Fruit fly (Drosophila melanogaster) ovary, adult (tissue): Measurements from ENCODE around the gene elfless.

Experiments
- CG17801 ChIP-seq: fragments of 200-800 bp; optimal IDR thresholded peaks from 2 replicates; lab custom pipeline; 2019; ENCODE audit warnings: missing biosample characterization, mild to moderate bottlenecking, missing genetic modification characterization, moderate library complexity; ENCODE audit not compliant: partially characterized antibody

Gene elfless

dm6 chr2L:18011375-18011774, at the start of gene elfless:
TSS of gene elfless (minus strand) at chr2L:18011475.
- TF ChIP-seq CG17801, result no peak

DNA sequence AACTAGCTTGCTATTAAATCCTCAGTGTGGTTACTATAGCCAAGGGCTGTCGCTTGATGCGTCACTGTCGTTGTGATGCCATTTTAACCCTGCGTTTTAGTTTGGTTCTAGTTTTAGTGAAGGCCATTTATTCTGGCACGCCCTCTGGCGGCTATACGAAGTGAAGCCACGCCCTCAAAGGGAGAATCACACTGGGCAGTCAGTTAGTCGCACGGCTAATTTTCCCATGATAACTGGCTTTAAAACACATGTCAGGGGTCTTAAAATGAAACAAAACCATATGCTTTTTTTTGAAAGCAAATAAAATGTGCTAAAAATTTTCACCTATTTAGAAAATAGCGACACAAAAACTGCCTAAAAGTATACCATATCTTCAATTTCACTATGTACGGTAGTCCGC, 21.5 kb upstream of the elfless start:
- no peak for TF ChIP-seq CG17801

dm6 chr2L:18012168-18012567, 893 bp upstream of the elfless start, which contains the start of gene rdo:
TSS of gene rdo (plus strand) at chr2L:18012380.
- TF ChIP-seq CG17801, result no peak

DNA sequence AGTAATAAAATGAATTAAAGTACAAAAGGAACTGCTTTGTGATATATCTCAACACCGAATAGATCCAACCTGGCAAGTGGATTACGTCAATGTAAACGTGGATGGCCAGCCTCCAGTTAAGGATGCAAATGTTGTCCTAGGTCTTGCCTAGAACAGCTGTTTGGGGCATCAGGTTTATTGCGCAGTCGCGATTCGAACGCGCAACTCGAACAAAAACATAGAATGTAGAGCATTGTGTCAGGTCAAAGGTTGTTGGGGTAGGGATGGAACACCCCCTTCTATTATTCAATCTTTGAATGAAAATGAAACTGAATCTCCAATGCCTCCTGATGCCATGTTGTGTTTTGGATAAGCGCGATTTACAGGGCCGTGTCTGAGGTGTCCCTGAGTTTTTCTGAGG, 1.6 kb downstream of the elfless start:
- no peak for TF ChIP-seq CG17801

DNA sequence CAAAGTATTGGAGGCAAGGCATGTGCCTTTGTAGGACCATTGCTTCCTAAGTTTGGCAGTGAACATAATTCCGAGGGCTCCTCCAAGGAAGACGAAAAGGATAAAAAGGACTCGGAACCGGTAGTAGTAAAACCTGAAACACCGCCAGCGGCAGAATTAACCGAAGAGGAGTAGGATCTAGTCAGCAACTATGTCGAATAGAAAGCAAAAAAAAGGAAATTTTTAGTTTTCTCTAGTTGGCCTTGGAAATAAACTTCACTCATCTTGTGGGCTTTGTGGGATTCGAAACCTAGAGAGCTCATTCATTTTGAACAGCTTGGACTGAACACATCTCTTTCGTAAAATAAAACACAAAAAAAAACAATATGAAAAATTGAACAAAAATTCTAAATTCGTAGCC, 2.6 kb downstream of the elfless start, which contains the start of gene CG31740:
CG31740 (plus strand) TSS at position 301 of the 400 bp plus-strand sequence.
- TF ChIP-seq CG17801, result no peak

DNA sequence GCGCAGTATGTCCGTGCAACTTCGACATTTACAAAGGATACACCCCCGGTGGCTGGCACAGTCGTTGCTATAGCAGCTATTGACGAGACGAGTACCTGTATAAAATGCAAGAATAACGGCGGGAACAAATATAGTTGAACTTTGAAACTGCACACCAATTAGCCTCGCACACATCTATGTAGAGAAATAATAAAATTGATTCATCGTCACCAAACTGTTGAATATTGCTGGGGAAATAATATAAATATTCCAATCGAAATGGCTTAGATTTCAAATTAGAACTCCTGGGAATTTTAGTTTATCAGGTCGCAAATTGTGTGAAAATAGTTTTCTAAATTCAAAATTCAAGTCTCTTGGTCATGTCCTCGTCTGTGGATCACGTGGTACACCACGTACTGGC, 3.6 kb downstream of the elfless start, which contains the start of the genes CG42634 and CG42635:
CG42634 (plus strand) TSS at position 301 of the 400 bp plus-strand sequence.
CG42635 (plus strand) TSS at position 301 of the 400 bp plus-strand sequence.
- TF ChIP-seq CG17801, result no peak

- no peak for TF ChIP-seq CG17801
These were observed 4.2 kb downstream of the elfless start, which contains the start of gene CG42659 for dm6 chr2L:18007060-18007459. TSS of gene CG42659 (plus strand) at chr2L:18007360.

DNA sequence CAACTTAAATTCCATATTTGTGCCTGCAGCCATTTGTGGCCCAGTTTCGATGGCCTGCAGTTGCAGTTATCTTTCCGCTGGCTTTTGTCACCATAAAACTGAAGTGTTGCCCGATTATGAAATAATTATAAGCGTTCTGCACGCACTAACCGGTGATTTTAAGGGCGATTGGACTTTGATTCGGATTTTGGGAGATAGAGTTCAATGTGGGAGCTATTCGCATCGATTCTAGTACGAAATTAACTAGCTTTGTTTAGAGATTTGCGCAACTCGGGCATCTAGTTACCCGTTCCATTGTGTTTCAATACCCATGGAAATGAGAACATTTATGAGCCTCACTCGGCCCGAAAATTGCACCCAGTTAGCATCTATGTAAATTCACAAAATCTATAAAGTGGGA, 4.9 kb downstream of the elfless start, which contains the start of gene CG5693:
CG5693 (plus strand) TSS at position 301 of the 400 bp plus-strand sequence.
- TF ChIP-seq CG17801, result no peak

DNA sequence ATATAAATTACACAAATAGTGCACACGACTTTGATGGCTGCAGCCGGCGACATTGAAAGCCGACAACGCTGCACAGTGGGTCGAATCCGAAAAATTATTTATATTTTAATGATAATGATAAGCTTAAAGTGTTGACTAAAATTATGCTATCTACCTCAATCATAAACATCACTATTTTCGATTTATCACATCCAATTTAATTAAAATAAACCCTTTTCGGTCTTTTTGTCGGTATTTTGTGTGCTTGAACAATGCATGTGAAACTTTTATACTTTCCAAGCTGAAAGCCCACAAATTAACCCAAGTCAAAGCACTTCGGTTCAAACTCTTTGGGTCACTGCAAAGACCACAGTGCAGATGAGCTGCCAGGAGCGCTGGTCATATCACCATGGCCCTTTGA, 5.8 kb downstream of the elfless start:
- no peak for TF ChIP-seq CG17801

DNA sequence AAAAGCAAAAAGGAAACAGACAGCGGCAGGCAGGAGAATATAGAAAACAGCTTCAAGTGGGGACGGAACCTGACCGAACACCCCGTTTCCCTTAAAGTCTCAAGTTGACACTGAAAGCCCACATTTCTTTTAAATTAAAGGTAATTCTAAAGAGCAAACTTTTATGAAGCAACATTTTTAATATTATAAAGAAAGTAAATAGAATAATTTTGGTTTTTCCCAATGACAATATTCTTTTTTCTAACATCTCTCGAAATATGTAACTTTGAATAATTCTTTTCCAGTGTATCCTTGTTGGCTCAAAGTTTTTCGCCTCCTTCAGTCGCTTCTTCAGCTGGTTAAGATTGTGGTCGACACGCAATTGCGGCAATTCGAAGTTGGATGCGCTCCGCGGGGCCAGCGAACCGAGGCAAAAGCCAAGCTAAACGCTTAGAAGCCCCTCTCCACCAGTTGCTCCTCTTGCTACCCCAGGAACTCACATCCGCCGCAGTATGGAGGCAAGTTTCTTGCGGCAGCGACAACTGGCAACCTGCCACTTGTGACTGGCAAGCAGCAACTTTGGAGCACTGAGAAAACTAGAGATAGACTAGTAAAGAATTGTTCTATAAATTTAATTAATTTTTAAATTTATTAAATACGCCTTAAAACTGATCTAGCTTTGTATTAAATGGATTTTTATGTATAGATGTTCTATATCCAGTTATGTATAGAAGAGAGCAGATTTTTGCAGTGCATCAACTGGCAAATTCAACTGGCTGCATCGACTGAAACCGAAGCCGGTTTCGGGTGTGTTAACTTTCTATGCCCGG, 8.0 kb downstream of the elfless start:
- TF ChIP-seq CG17801, result no peak

DNA sequence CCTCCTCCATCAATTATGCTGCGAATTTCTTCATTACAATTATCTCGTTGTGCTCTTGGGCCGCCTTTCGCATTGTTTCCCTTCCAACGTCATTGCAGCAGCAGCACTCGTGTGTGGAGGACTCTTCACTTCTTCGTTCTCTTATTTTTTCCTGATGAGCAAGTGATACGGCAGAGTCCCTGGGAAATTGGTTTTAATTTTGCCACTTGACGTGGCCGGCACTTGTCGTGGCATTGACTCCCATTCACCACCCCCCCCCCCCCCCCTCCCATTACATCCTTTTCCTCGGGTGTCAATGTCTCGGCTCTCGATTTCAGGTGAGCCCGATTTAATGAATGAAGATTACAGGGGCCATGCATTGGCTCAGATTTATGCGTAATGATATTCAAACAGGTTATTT, 9.1 kb downstream of the elfless start:
- TF ChIP-seq CG17801, result no peak

DNA sequence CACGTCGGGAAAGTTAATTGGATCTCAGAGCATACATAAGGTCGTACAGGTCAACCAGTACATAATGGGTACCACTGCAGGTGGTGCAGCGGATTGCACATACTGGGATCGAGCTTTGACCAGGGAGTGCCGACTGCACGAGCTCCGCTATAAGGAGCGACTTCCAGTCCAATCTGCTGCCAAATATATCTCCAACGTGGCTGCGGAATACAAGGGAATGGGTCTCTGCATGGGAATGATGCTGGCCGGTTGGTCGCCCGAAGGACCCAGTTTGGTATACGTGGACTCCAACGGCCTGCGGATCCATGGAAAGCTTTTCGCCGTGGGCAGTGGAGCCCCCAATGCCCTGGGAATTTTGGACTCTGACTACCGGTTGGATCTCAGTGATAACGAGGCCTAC, 20.5 kb downstream of the elfless start:
- TF ChIP-seq CG17801, result no peak

dm6 chr2L:17990118-17990517, 21.2 kb downstream of the elfless start, which contains the start of gene Prosbeta5R2:
TSS of gene Prosbeta5R2 (plus strand) at chr2L:17990418.
- no peak for TF ChIP-seq CG17801

DNA sequence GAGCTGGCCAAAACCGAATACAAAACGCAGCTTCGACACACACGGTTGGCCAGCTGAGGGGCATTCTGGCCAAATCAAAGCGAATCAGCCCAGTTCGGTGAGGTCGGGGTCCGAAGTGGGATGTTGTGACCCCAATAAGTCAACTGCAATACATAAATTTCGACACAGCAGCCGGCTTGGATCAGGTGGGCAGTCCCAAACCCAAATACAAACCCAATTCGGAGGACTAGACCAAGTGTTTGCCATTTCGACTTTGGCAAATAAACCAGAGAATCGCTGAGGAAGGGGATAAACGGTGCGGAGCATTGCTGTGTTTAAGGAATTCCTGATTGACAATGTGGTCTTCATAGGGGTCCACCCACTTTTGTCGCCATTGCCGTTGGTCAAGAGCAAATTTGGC, 22.3 kb downstream of the elfless start:
- no peak for TF ChIP-seq CG17801

DNA sequence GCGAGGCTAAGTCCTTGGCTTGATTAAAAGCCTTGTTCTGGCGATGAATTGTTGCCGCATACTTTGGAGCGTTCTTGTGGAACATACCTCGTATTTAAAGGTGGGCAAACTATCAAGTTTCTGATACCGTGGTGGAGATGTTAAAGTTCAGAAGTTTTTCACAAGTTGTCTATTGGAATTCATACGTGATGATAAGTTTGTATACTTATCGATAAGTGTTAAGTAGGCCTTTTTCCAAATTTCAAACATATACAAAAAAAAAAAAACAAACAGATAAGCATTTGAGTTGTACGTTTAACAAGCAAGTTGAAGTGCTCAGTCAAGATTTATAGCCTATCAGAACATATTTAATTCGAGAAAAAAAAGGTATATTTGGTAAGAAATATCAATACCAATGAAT, 25.2 kb downstream of the elfless start, which contains the start of gene CG5681:
CG5681 (plus strand) TSS at position 301 of the 400 bp plus-strand sequence.
- TF ChIP-seq CG17801, result no peak

DNA sequence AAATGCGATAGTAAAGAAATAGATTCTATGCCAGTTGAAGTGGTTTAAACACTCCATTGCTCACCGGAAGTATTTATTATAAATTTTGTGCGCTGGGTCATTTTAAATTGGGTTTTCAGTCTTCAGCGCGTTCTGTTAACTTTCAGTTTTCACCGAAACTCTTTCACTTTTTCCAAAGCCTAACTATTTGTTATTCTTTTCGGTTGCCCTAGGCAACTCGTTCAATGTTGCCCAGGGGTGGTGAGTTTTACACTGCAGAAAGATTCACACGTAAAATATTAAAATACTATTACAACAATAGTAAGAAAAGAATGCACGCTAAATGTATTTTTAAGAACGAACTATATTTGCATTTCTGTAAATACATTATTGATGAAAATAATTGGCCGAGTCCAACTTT, 28.9 kb downstream of the elfless start, which contains the start of gene btv:
btv (minus strand) TSS at position 101 of the 400 bp plus-strand sequence.
- no peak for TF ChIP-seq CG17801

dm6 chr2L:17972999-17973398, 38.3 kb downstream of the elfless start:
- TF ChIP-seq CG17801, result no peak

DNA sequence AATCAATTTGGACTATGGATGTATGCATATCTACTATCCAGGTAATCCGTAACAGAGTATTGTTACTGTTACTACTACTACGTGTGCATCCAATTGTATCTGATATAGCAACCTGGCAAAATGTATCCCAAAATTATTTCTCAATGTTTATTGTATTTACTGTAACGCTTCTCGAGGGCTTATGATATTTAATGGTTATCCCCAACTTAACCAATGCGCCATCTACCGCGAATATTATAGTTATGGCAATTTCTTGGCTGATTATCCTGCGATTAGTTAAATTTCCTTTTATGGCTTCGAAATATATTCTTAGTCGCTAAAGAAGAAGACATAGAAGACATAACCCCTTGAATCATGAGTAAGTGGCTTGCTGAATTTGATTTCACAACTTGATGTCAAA, 47.6 kb downstream of the elfless start:
- no peak for TF ChIP-seq CG17801
